Worm (Caenorhabditis elegans): Measurements from ENCODE around the gene C25F6.6.

DNA sequence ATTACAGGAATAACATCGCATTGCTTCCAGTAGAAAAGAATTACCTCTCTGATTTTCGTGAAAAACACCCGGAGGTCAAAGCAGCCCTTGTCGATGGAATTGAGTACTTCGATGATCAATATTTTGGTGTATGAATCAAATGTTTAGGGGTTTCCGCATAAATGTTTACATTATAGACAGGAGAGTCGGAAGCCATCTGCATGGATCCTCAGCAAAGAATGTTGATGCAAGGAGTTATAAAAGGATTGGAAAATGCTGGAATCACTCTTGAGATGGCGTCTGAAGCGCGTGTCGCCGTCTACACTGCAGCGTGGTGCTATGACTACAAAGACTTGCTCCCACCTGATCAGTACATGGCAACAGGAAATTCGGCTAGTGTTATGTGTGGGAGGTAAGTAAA lies 36.4 kb downstream of the C25F6.6 start, which contains the start of gene C41A3.2:
- TF ChIP-seq skn-1 (tag; optimal IDR thresholded peaks at IDR 0.05) (no peak), nhr-43 (tag; optimal IDR thresholded peaks at IDR 0.05; ENCODE audit: poor library complexity, severe bottlenecking) (no peak), hmg-11 (tag; optimal IDR thresholded peaks at IDR 0.05) (no peak)
